Fruit fly (Drosophila melanogaster) whole organism, wandering third instar larva: ENCODE data around the gene bun.

Experiments
- Abd-B ChIP-seq: fragments of >200 bp; optimal IDR thresholded peaks from 2 replicates; lab custom pipeline; 2017; ENCODE audit warnings: missing biosample characterization, missing genetic modification characterization
- CG32264 ChIP-seq: fragments of 200-800 bp; sonication (Bioruptor generic); optimal IDR thresholded peaks from 2 replicates; lab custom pipeline; 2016; ENCODE audit warnings: missing biosample characterization, missing genetic modification characterization
- CrebA ChIP-seq: fragments of 200-800 bp; sonication (Bioruptor generic); optimal IDR thresholded peaks from 2 replicates; lab custom pipeline; 2016; ENCODE audit warnings: missing biosample characterization, mild to moderate bottlenecking, missing genetic modification characterization, borderline replicate concordance
- Dfd ChIP-seq: fragments of >200 bp; optimal IDR thresholded peaks from 2 replicates; lab custom pipeline; 2017; ENCODE audit warnings: missing biosample characterization, missing genetic modification characterization
- Dif ChIP-seq: fragments of 200-275, 200-300 bp; sonication (Bioruptor generic); optimal IDR thresholded peaks from 2 replicates; lab custom pipeline; 2018; ENCODE audit warnings: missing biosample characterization, missing genetic modification characterization; ENCODE audit not compliant: partially characterized antibody
- GATAd ChIP-seq: sonication (Bioruptor generic); optimal IDR thresholded peaks from 2 replicates; lab custom pipeline; 2016; ENCODE audit warnings: missing biosample characterization, missing genetic modification characterization
- HLH106 ChIP-seq: fragments of 200-800 bp; optimal IDR thresholded peaks from 3 replicates; lab custom pipeline; 2019; ENCODE audit warnings: missing biosample characterization, mild to moderate bottlenecking, missing genetic modification characterization, moderate library complexity
- Hnf4 ChIP-seq: fragments of 200-800 bp; sonication (Bioruptor generic); optimal IDR thresholded peaks from 2 replicates; lab custom pipeline; 2016; ENCODE audit warnings: missing biosample characterization, mild to moderate bottlenecking, missing genetic modification characterization
- Hr78 ChIP-seq: fragments of >200 bp; optimal IDR thresholded peaks from 2 replicates; lab custom pipeline; 2017; ENCODE audit warnings: missing biosample characterization, missing genetic modification characterization
- Hr83 ChIP-seq: fragments of 200-300 bp; sonication (Bioruptor generic); optimal IDR thresholded peaks from 2 replicates; lab custom pipeline; 2016; ENCODE audit warnings: missing biosample characterization, mild to moderate bottlenecking, missing genetic modification characterization, moderate library complexity; ENCODE audit not compliant: poor library complexity, severe bottlenecking
- Jra ChIP-seq: sonication (Bioruptor generic); optimal IDR thresholded peaks from 2 replicates; lab custom pipeline; 2016; ENCODE audit warnings: missing biosample characterization, missing genetic modification characterization
- Myc ChIP-seq: fragments of >200 bp; optimal IDR thresholded peaks from 2 replicates; lab custom pipeline; 2017
- N ChIP-seq: fragments of >200 bp; optimal IDR thresholded peaks from 2 replicates; lab custom pipeline; 2018; ENCODE audit warnings: missing biosample characterization, missing external identifiers, missing genetic modification characterization
- OdsH ChIP-seq: fragments of 200-800 bp; sonication (Bioruptor generic); optimal IDR thresholded peaks from 2 replicates; lab custom pipeline; 2016; ENCODE audit warnings: missing biosample characterization, mild to moderate bottlenecking, missing genetic modification characterization
- Rel ChIP-seq, 2 experiments: fragments of 200-800 bp; sonication (Bioruptor generic) in 1 of 2; optimal IDR thresholded peaks; 2 replicates in 1 of 2; 3 replicates in 1 of 2; lab custom pipeline; 2016 to 2019; ENCODE audit warnings: mild to moderate bottlenecking in 2 of 2, missing biosample characterization in 2 of 2, missing genetic modification characterization in 2 of 2, moderate library complexity in 1 of 2
- Sp1 ChIP-seq: fragments of 200-800 bp; sonication (Bioruptor generic); optimal IDR thresholded peaks from 3 replicates; lab custom pipeline; 2019; ENCODE audit warnings: missing biosample characterization, mild to moderate bottlenecking, missing genetic modification characterization, moderate library complexity
- Vsx2 ChIP-seq: fragments of 200-300, 225-300 bp; sonication (Bioruptor generic); optimal IDR thresholded peaks from 2 replicates; lab custom pipeline; 2018; ENCODE audit warnings: missing biosample characterization, missing genetic modification characterization; ENCODE audit not compliant: partially characterized antibody
- br ChIP-seq: fragments of 200-800 bp; sonication (Bioruptor generic); optimal IDR thresholded peaks from 2 replicates; lab custom pipeline; 2016; ENCODE audit warnings: missing biosample characterization, missing genetic modification characterization
- brk ChIP-seq: fragments of 200-800 bp; sonication (Bioruptor generic); optimal IDR thresholded peaks from 2 replicates; lab custom pipeline; 2016; ENCODE audit warnings: missing biosample characterization, mild to moderate bottlenecking, missing genetic modification characterization
- dl ChIP-seq, 2 experiments: fragments of 175-275, 200-275 bp in 1 of 2; fragments of 200-275 bp in 1 of 2; sonication (Bioruptor generic); optimal IDR thresholded peaks; lab custom pipeline; 2018; ENCODE audit warnings: mild to moderate bottlenecking in 2 of 2, missing biosample characterization in 2 of 2, missing genetic modification characterization in 2 of 2, moderate library complexity in 2 of 2; ENCODE audit not compliant: partially characterized antibody in 2 of 2, insufficient read depth in 1 of 2
- dsf ChIP-seq: sonication (Bioruptor generic); optimal IDR thresholded peaks from 2 replicates; lab custom pipeline; 2016; ENCODE audit warnings: missing biosample characterization, missing genetic modification characterization, borderline replicate concordance
- ey ChIP-seq: fragments of 200-800 bp; sonication (Bioruptor generic); optimal IDR thresholded peaks from 2 replicates; lab custom pipeline; 2016; ENCODE audit warnings: missing biosample characterization, missing genetic modification characterization
- foxo ChIP-seq, 2 experiments: fragments of 200-800 bp; sonication (Bioruptor generic); optimal IDR thresholded peaks; 2 replicates in 1 of 2; 3 replicates in 1 of 2; lab custom pipeline; 2016 to 2017; ENCODE audit warnings: missing biosample characterization in 2 of 2, missing genetic modification characterization in 2 of 2
- fru ChIP-seq: fragments of 200-800 bp; sonication (Bioruptor generic); optimal IDR thresholded peaks from 3 replicates; lab custom pipeline; 2016; ENCODE audit warnings: missing biosample characterization, mild to moderate bottlenecking, missing genetic modification characterization
- h ChIP-seq: fragments of 200-800 bp; sonication (Bioruptor generic); optimal IDR thresholded peaks from 3 replicates; lab custom pipeline; 2016; ENCODE audit warnings: missing biosample characterization, mild to moderate bottlenecking, missing genetic modification characterization
- jim ChIP-seq: fragments of 175-275, 200-325 bp; sonication (Bioruptor generic); optimal IDR thresholded peaks from 2 replicates; lab custom pipeline; 2016; ENCODE audit warnings: missing biosample characterization, mild to moderate bottlenecking, missing genetic modification characterization
- lola ChIP-seq: fragments of >200 bp; optimal IDR thresholded peaks from 2 replicates; lab custom pipeline; 2017; ENCODE audit warnings: missing biosample characterization, missing genetic modification characterization
- pan ChIP-seq: fragments of >200 bp; optimal IDR thresholded peaks from 2 replicates; lab custom pipeline; 2017
- psq ChIP-seq: fragments of 200-800 bp; sonication (Bioruptor generic); optimal IDR thresholded peaks from 3 replicates; lab custom pipeline; 2017; ENCODE audit warnings: missing biosample characterization, mild to moderate bottlenecking, missing genetic modification characterization, moderate library complexity
- rgr ChIP-seq: fragments of 200-800 bp; sonication (Bioruptor generic); optimal IDR thresholded peaks from 3 replicates; lab custom pipeline; 2016; ENCODE audit warnings: missing biosample characterization, mild to moderate bottlenecking, missing genetic modification characterization
- sage ChIP-seq: fragments of 200-800 bp; sonication (Bioruptor generic); optimal IDR thresholded peaks from 2 replicates; lab custom pipeline; 2016; ENCODE audit warnings: missing biosample characterization, mild to moderate bottlenecking, missing genetic modification characterization
- sv ChIP-seq: fragments of 200-800 bp; sonication (Bioruptor generic); optimal IDR thresholded peaks from 3 replicates; lab custom pipeline; 2016; ENCODE audit warnings: missing biosample characterization, missing genetic modification characterization
- tai ChIP-seq: sonication (Bioruptor generic); optimal IDR thresholded peaks from 2 replicates; lab custom pipeline; 2016; ENCODE audit warnings: missing biosample characterization, missing genetic modification characterization
- usp ChIP-seq: fragments of >200 bp; optimal IDR thresholded peaks from 2 replicates; lab custom pipeline; 2017; ENCODE audit warnings: missing biosample characterization, missing genetic modification characterization

The bun gene

DNA sequence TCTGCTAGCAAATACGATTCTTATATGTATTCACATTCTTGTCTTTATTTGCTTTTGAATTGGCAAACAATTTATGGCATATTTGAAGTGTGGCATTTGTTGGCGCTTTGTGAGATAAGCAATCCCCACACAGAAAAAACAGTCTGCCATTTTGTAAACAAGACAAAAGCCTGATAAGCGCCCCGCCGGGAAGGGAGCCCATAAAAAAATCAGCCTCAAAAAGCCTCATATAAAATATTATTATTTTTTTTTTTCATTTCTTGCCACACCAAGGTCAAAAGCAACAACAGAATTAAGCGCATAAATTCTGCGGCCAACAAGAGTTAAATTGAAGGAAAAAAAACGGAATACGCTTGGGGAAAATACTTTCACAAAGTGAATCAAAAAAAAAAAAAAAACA is 71.1 kb downstream of the bun start (continued):
- TF ChIP-seq HLH106 (tag; lab: Kevin White, UChicago), result no peak
- no peak for TF ChIP-seq Myc
- no peak for TF ChIP-seq Dif (GFP tag; lab: Kevin White, UChicago)
- no peak for TF ChIP-seq dl (GFP tag; optimal IDR thresholded peaks at IDR 0.05; lab: Kevin White, UChicago; ENCODE audit: insufficient read depth in 1 of 2, partially characterized antibody in 2 of 2)
- TF ChIP-seq rgr (GFP tag; lab: Kevin White, UChicago), result peak; percentile 67
- TF ChIP-seq lola, result no peak
- no peak for TF ChIP-seq CG32264 (GFP tag; lab: Kevin White, UChicago)
- peak; percentile 39 to 41 for TF ChIP-seq foxo (GFP tag; optimal IDR thresholded peaks at IDR 0.05; lab: Kevin White, UChicago)
- TF ChIP-seq Sp1 (GFP tag; lab: Kevin White, UChicago), result peak; percentile 71
- no peak for TF ChIP-seq pan (lab: Kevin White, UChicago)
- peak; percentile 65 for TF ChIP-seq OdsH (GFP tag; lab: Kevin White, UChicago)
- TF ChIP-seq, all 38 proteins: peak for 17

DNA sequence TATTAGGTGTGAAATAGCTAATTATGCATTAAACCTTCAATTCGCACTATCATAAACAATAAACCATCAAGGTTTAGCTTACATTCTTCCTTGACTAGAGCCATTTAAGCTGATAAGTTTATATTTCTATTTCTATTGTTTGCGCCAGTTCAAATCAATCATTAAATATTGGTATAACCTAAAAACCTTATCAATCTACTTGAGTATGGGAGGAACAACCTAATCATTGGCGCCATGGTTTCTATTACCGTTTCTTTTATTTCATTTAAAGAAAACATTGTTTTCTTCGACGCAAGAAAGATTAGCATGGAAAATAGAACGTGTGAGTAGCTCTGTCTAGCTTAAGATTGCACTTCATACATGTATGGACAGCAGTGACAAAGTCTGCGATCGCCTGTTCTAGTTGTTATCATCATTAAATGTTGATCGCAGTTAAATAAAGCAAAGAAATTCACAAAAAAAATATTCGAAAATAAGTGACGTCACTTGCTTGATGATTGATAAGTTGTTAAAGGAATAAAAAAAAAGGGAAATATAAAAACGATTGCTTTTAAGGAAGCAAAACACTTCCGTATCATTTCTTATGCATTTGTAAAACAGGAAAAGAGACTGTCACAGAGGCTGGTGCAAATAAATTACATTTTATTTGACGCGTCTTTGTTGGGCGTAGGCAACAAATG is 72.1 kb downstream of the bun start:
- peak; percentile 3 for TF ChIP-seq Sp1 (GFP tag; lab: Kevin White, UChicago)
- peak; percentile 5 for TF ChIP-seq h
- TF ChIP-seq Rel (GFP tag; optimal IDR thresholded peaks at IDR 0.05; lab: Kevin White, UChicago), result no peak
- TF ChIP-seq Rel (tag; optimal IDR thresholded peaks at IDR 0.05; lab: Kevin White, UChicago), result peak; percentile 40
- peak; percentile 13 for TF ChIP-seq Hnf4 (GFP tag; lab: Kevin White, UChicago)
- TF ChIP-seq br (GFP tag; lab: Kevin White, UChicago), result peak; percentile 17
- no peak for TF ChIP-seq psq (GFP tag; lab: Kevin White, UChicago)
- TF ChIP-seq, all 38 proteins: peak for 5

DNA sequence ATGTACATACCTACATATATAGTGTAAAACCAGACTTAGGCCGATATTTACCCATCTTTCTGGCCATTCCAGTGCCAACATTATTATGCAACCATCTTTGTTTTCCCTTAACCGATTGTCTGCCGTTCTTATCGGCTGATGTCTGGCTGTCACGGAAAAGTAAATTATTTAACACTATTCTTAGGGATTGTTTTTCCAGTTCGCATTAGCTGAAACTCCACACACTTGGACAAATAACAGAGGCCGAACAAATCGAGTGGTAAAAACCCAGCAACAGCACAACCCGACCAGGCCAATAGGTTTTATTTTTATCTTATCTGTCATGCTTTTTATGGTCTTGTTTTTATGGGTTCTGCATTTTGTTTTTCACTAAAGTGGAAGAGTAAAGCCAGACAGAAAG is 72.8 kb downstream of the bun start:
- no peak for TF ChIP-seq OdsH (GFP tag; lab: Kevin White, UChicago)
- no peak for TF ChIP-seq br (GFP tag; lab: Kevin White, UChicago)
- TF ChIP-seq N (GFP tag; lab: Kevin White, UChicago), result no peak
- TF ChIP-seq ey, result no peak
- TF ChIP-seq GATAd (GFP tag; lab: Kevin White, UChicago), result no peak
- no peak for TF ChIP-seq foxo (GFP tag; optimal IDR thresholded peaks at IDR 0.05; lab: Kevin White, UChicago)
- TF ChIP-seq CrebA, result no peak
- no peak for TF ChIP-seq Jra (GFP tag; lab: Kevin White, UChicago)
- no peak for TF ChIP-seq Abd-B (GFP tag; lab: Kevin White, UChicago)
- TF ChIP-seq Vsx2 (GFP tag; lab: Kevin White, UChicago), result no peak
- TF ChIP-seq rgr (GFP tag; lab: Kevin White, UChicago), result no peak
- no peak for TF ChIP-seq Hr78 (GFP tag; lab: Kevin White, UChicago)
- TF ChIP-seq dsf, result no peak
- no peak for TF ChIP-seq brk (GFP tag; lab: Kevin White, UChicago)
- TF ChIP-seq usp (GFP tag; lab: Kevin White, UChicago), result no peak
- no peak for TF ChIP-seq jim (GFP tag; lab: Kevin White, UChicago)
- TF ChIP-seq sv (GFP tag; lab: Kevin White, UChicago), result no peak
- TF ChIP-seq Dfd (GFP tag; lab: Kevin White, UChicago), result no peak
- TF ChIP-seq, all 38 proteins: peak for 0

DNA sequence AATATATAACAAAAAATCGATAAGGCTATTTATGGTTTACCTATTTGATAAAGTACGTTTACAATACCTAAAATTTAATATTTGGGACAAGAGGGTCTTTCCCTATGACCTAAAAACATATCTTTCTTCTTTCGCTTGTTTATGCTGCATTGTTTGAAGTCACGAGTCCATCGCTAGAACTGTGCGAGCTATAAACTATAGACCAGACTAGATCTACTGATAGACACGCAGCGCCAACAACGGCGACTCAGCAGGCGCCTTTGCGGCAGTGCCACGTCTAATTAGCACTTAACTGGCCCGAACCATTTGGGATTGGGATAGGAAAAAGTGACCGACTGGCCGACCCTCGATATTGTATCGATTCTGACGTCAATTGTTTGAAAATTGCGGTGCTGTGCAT is 73.4 kb downstream of the bun start:
- TF ChIP-seq sage (GFP tag; lab: Kevin White, UChicago) (no peak), Hnf4 (GFP tag; lab: Kevin White, UChicago) (no peak), ey (no peak), brk (GFP tag; lab: Kevin White, UChicago) (no peak), Hr83 (no peak), CrebA (no peak), sv (GFP tag; lab: Kevin White, UChicago) (no peak), Dif (GFP tag; lab: Kevin White, UChicago) (no peak), tai (GFP tag; lab: Kevin White, UChicago) (no peak), CG32264 (GFP tag; lab: Kevin White, UChicago) (no peak), h (no peak), Dfd (GFP tag; lab: Kevin White, UChicago) (no peak), dl (GFP tag; optimal IDR thresholded peaks at IDR 0.05; lab: Kevin White, UChicago; ENCODE audit: insufficient read depth in 1 of 2, partially characterized antibody in 2 of 2) (no peak), fru (GFP tag; lab: Kevin White, UChicago) (no peak), OdsH (GFP tag; lab: Kevin White, UChicago) (no peak), psq (GFP tag; lab: Kevin White, UChicago) (no peak), Hr78 (GFP tag; lab: Kevin White, UChicago) (no peak)
